Worm (Caenorhabditis elegans): Measurements from ENCODE around the gene sfxn-5.

- TF ChIP-seq ama-1 (optimal IDR thresholded peaks at IDR 0.05) (no peak), tbx-11 (GFP tag; IDR thresholded peaks at IDR 0.05) (no peak), flt-1 (GFP tag; IDR thresholded peaks at IDR 0.05) (no peak), ceh-13 (GFP tag; optimal IDR thresholded peaks at IDR 0.05) (no peak), ets-7 (tag; optimal IDR thresholded peaks at IDR 0.05) (no peak), aly-1 (tag; optimal IDR thresholded peaks at IDR 0.05) (no peak), hmbx-1 (tag; optimal IDR thresholded peaks at IDR 0.05) (no peak), ceh-36 (tag; optimal IDR thresholded peaks at IDR 0.05) (no peak), hmg-4 (GFP tag; optimal IDR thresholded peaks at IDR 0.05) (no peak), sea-1 (GFP tag; conservative IDR thresholded peaks at IDR 0.05) (no peak), scrt-1 (GFP tag; IDR thresholded peaks at IDR 0.05) (no peak), B0310.2 (tag; optimal IDR thresholded peaks at IDR 0.05) (no peak), pes-1 (GFP tag; IDR thresholded peaks at IDR 0.05) (no peak)
These were observed 18.0 kb downstream of the sfxn-5 start, which contains the start of gene K02C4.3 for ce11 chrII:8086803-8087202.

All from whole organism, early embryonic.